Worm (Caenorhabditis elegans) whole organism, L3 larva: ENCODE results near the gene H08M01.1.

ENCODE experiments used
- pqm-1 ChIP-seq: fragments of 150-350 bp; optimal IDR thresholded peaks from 2 replicates; lab custom pipeline; 2017; ENCODE audit warnings: missing biosample characterization, missing genetic modification characterization, inconsistent platforms
- ztf-11 ChIP-seq: fragments of 150-350 bp; optimal IDR thresholded peaks from 2 replicates; lab custom pipeline; 2014; ENCODE audit warnings: missing biosample characterization, missing genetic modification characterization

DNA sequence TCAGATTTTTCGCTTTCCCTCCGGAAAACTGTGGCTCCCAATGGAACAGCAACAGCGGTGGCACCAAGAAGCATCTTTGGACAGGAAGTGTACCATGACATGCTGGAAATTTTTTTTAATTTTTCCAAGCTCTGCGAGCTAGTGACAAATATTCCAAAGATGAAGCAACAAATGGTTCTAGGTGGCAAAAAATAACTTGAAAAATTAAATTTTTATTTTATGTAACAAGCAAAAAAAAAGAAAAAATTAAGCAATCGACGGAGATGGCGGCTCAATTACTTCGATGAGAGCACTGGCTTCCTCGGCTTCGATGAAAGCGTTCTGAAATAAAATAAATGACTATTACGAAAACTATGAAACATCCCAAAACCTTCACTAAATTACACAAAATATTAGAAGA is 50.6 kb downstream of the H08M01.1 start, which contains the start of gene lact-9:
- no peak for TF ChIP-seq ztf-11
- TF ChIP-seq pqm-1 (tag; lab: Kevin White, UChicago) = no peak
